Worm (Caenorhabditis elegans): ENCODE results near the gene K01G5.10.

- TF ChIP-seq ref-1 (GFP tag; conservative IDR thresholded peaks at IDR 0.05) (no peak), T22C8.4 (GFP tag; IDR thresholded peaks at IDR 0.05) (no peak), ztf-23 (GFP tag; IDR thresholded peaks at IDR 0.05) (no peak), flt-1 (GFP tag; IDR thresholded peaks at IDR 0.05) (no peak), cog-1 (tag; optimal IDR thresholded peaks at IDR 0.05) (no peak), tab-1 (GFP tag; IDR thresholded peaks at IDR 0.05) (no peak), ztf-29 (GFP tag; IDR thresholded peaks at IDR 0.05) (no peak), klf-2 (GFP tag; conservative IDR thresholded peaks at IDR 0.05) (no peak)
These were observed 46.9 kb upstream of the K01G5.10 start for ce11 chrIII:10805172-10805571.

Measured in whole organism, midembryonic.